Worm (Caenorhabditis elegans) whole organism, L4 larva: Measurements from ENCODE around the gene T01H3.5.

ENCODE experiments used
- T20F7.1 ChIP-seq: fragments of 200-800 bp; sonication (Bioruptor generic); optimal IDR thresholded peaks from 2 replicates; lab custom pipeline; 2018; ENCODE audit warnings: mild to moderate bottlenecking, missing genetic modification characterization, missing compliant biosample characterization
- nhr-77 ChIP-seq: fragments of 150-350 bp; optimal IDR thresholded peaks from 2 replicates; lab custom pipeline; 2014; ENCODE audit warnings: missing biosample characterization, missing genetic modification characterization

- TF ChIP-seq T20F7.1 (GFP tag; lab: Kevin White, UChicago) (no peak), nhr-77 (tag; lab: Kevin White, UChicago) (no peak)
These were observed 21.3 kb downstream of the T01H3.5 start for ce11 chrII:7900762-7901161.
